Worm (Caenorhabditis elegans): ENCODE data around the gene abu-10.

DNA sequence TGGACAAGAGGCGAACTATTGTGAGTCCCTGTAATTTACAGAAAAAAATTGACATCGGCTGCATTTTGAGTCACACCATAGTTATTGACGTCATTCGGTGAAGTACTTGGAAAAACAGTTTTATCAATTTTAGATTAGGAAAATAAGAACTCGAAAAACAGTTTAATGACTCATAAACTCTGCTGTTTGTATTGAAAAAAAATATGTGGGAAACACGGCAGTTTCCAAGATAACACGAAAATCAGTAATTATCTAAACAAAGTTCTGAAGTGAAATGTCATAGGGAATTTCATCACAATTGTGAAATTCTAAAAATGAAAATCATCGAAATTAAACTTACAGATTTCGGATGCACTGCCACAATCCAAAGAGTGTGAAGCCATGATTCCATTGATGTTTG is 16.8 kb downstream of the abu-10 start:
- TF ChIP-seq ref-1 (GFP tag; conservative IDR thresholded peaks at IDR 0.05): no peak
- no peak for TF ChIP-seq klf-2 (GFP tag; conservative IDR thresholded peaks at IDR 0.05)
- TF ChIP-seq ztf-29 (GFP tag; IDR thresholded peaks at IDR 0.05): no peak
- no peak for TF ChIP-seq T22C8.4 (GFP tag; IDR thresholded peaks at IDR 0.05)
- no peak for TF ChIP-seq flt-1 (GFP tag; IDR thresholded peaks at IDR 0.05)
- TF ChIP-seq med-1 (GFP tag; optimal IDR thresholded peaks at IDR 0.05; ENCODE audit: insufficient read depth): no peak
- TF ChIP-seq ztf-23 (GFP tag; IDR thresholded peaks at IDR 0.05): no peak
